Fruit fly (Drosophila melanogaster): ENCODE measurements around the gene wac.
A peak's percentile ranks its signal among the peaks of the same experiment; 100 is the strongest.

The wac gene

DNA sequence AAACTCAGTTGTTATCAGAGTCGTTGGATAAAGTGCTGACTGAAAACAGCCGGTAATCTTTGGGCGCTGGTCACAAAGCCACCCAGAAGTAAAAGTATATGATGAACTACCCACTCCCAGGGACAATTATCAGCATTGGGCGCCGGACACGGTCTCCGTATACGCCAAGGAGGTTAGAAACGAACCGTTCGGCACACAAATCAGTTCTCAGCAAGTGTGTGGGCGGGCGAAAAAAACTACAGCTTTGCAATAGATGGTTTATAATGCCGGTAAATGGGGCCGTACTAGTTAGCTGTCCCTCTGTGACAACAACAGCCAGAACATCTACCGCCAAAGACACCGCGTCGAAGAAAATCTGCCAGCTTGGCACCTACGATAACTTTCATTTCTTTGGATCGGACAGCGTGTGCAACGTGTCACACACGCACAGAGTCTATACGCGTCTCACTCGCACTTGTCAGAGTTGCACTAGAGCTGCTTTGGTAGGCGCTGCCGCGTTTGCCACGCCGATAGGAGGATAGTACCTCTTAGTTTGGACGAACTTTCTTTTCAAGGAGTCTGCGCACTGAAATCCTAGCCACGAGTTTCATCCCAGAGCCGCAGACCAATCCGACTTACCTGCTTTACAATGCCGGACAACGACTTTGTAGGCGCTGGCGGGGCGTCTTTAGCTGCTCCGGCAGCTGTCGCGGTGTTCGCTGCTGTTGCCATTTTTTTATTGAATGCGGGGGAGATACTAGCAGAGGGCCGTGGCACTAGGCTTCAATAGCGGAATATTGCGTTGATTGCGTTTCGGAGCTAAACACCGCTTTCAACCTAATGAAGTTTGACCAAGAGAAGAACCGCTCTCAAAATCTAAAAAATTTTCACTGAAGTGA, 5.8 kb downstream of the wac start:
- TF ChIP-seq gsb (GFP tag; IDR thresholded peaks at IDR 0.05) (no peak), gce (GFP tag; IDR thresholded peaks at IDR 0.05) (0 out of 3 replicates have a peak, but pooled peaks have one; percentile 42), NfI (GFP tag; optimal IDR thresholded peaks at IDR 0.05) (no peak), Ets97D (GFP tag; optimal IDR thresholded peaks at IDR 0.05) (no peak), CG13894 (tag; optimal IDR thresholded peaks at IDR 0.05) (no peak), exex (tag; optimal IDR thresholded peaks at IDR 0.05) (no peak), tio (GFP tag; optimal IDR thresholded peaks at IDR 0.05) (no peak), MESR4 (GFP tag; optimal IDR thresholded peaks at IDR 0.05) (peak; percentile 70), CG33557 (GFP tag; optimal IDR thresholded peaks at IDR 0.05) (no peak), row (GFP tag; IDR thresholded peaks at IDR 0.05) (no peak), Ada2b (GFP tag; IDR thresholded peaks at IDR 0.05) (0 out of 2 replicates have a peak, but pooled peaks have one; percentile 6), MTF-1 (GFP tag; optimal IDR thresholded peaks at IDR 0.05; ENCODE audit: borderline replicate concordance) (no peak), zen (tag; optimal IDR thresholded peaks at IDR 0.05) (no peak), Dek (tag; optimal IDR thresholded peaks at IDR 0.05) (no peak), CG3726 (GFP tag; IDR thresholded peaks at IDR 0.05) (no peak), hkb (optimal IDR thresholded peaks at IDR 0.05) (no peak), hkb (GFP tag; IDR thresholded peaks at IDR 0.05) (no peak), ewg (GFP tag; optimal IDR thresholded peaks at IDR 0.05) (peak; percentile 20), Opbp (GFP tag; IDR thresholded peaks at IDR 0.05; ENCODE audit: partially characterized antibody) (peak; percentile 19; the same call in 1 of the 3 replicates), CG2199 (GFP tag; IDR thresholded peaks at IDR 0.05) (0 out of 3 replicates have a peak, but pooled peaks have one; percentile 30), gcm (GFP tag; optimal IDR thresholded peaks at IDR 0.05) (no peak), CG5953 (GFP tag; IDR thresholded peaks at IDR 0.05) (no peak), jing (GFP tag; optimal IDR thresholded peaks at IDR 0.05) (no peak), gro (GFP tag; optimal IDR thresholded peaks at IDR 0.05) (no peak), BtbVII (GFP tag; optimal IDR thresholded peaks at IDR 0.05) (no peak), z (GFP tag; IDR thresholded peaks at IDR 0.05) (no peak), CG11398 (GFP tag; optimal IDR thresholded peaks at IDR 0.05) (peak; percentile 19), sr (GFP tag; IDR thresholded peaks at IDR 0.05) (peak; percentile 41; the same call in 1 of the 3 replicates), Hsf (GFP tag; optimal IDR thresholded peaks at IDR 0.05) (no peak), Jarid2 (GFP tag; optimal IDR thresholded peaks at IDR 0.05) (no peak), CG2202 (tag; optimal IDR thresholded peaks at IDR 0.05) (no peak), Camta (GFP tag; optimal IDR thresholded peaks at IDR 0.05) (no peak), CG2116 (GFP tag; optimal IDR thresholded peaks at IDR 0.05) (peak; percentile 37), CG15073 (GFP tag; optimal IDR thresholded peaks at IDR 0.05) (no peak), nerfin-1 (tag; optimal IDR thresholded peaks at IDR 0.05) (no peak), Med (GFP tag) (peak; percentile 61), al (GFP tag; IDR thresholded peaks at IDR 0.05) (no peak), CG12236 (GFP tag; optimal IDR thresholded peaks at IDR 0.05) (no peak), CG8478 (optimal IDR thresholded peaks at IDR 0.05) (peak; percentile 76), YL-1 (GFP tag; optimal IDR thresholded peaks at IDR 0.05) (peak; percentile 39), CG3847 (GFP tag; IDR thresholded peaks at IDR 0.05) (no peak), tgo (GFP tag; IDR thresholded peaks at IDR 0.05) (no peak), CG15601 (tag; optimal IDR thresholded peaks at IDR 0.05) (no peak), insv (GFP tag; optimal IDR thresholded peaks at IDR 0.05) (no peak), ken (GFP tag; IDR thresholded peaks at IDR 0.05) (0 out of 3 replicates have a peak, but pooled peaks have one; percentile 25), gcm2 (GFP tag; optimal IDR thresholded peaks at IDR 0.05) (no peak), Hand (GFP tag; optimal IDR thresholded peaks at IDR 0.05) (peak; percentile 52), CG34422 (GFP tag; IDR thresholded peaks at IDR 0.05) (peak; percentile 63; the same call in 2 of the 3 replicates), CG1832 (GFP tag; optimal IDR thresholded peaks at IDR 0.05) (peak; percentile 83), maf-S (GFP tag; optimal IDR thresholded peaks at IDR 0.05) (no peak)

Data from whole organism, embryonic.